Fruit fly (Drosophila melanogaster): ENCODE results near the gene nAChRbeta3.

Gene nAChRbeta3

DNA sequence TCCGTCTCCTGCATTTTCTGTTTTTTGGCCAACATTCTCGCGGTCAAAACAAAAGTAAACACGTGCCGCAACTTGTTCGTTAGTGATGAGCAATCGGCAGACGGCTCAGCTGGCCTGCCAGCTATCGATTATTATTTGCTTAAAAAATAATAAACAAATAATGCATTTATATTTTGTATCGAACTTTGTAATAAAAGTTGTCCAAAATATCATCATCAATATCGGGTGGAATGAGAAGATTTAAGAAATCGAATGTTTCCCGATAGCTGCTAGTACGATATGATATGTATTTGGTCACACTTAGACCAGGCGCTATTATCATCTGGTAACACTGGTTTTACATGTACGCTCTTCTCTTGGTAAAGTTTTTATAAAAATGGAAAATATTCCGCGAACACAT is 23.1 kb downstream of the nAChRbeta3 start, which contains the start of the genes Nle and Sf3b1 (continued):
- peak; percentile 80 for TF ChIP-seq CG1603 (tag; optimal IDR thresholded peaks at IDR 0.05)
- TF ChIP-seq hb (GFP tag; IDR thresholded peaks at IDR 0.05; ENCODE audit: partially characterized antibody), result peak; percentile 89
- peak; percentile 88 for TF ChIP-seq Opbp (GFP tag; IDR thresholded peaks at IDR 0.05; ENCODE audit: partially characterized antibody)
- TF ChIP-seq CG10321 (GFP tag; IDR thresholded peaks at IDR 0.05), result no peak
- no peak for TF ChIP-seq lov (optimal IDR thresholded peaks at IDR 0.05)
- no peak for TF ChIP-seq lov (GFP tag; IDR thresholded peaks at IDR 0.05)
- TF ChIP-seq gcm (GFP tag; optimal IDR thresholded peaks at IDR 0.05), result no peak
- TF ChIP-seq lmd (GFP tag; IDR thresholded peaks at IDR 0.05), result peak; percentile 6; the same call in 1 of the 2 replicates
- peak; percentile 72; the same call in 1 of the 3 replicates for TF ChIP-seq zen2 (GFP tag; IDR thresholded peaks at IDR 0.05; ENCODE audit: partially characterized antibody)
- TF ChIP-seq Rfx (GFP tag; IDR thresholded peaks at IDR 0.05), result peak; percentile 41
- TF ChIP-seq ac (GFP tag; optimal IDR thresholded peaks at IDR 0.05), result no peak
- TF ChIP-seq CG12299 (tag; optimal IDR thresholded peaks at IDR 0.05), result peak; percentile 26
- TF ChIP-seq CG18476 (GFP tag; optimal IDR thresholded peaks at IDR 0.05), result no peak
- no peak for TF ChIP-seq D19B (GFP tag; optimal IDR thresholded peaks at IDR 0.05)
- no peak for TF ChIP-seq Doc2 (GFP tag; IDR thresholded peaks at IDR 0.05)
- TF ChIP-seq chm (GFP tag; IDR thresholded peaks at IDR 0.05), result no peak
- TF ChIP-seq Mes4 (GFP tag; optimal IDR thresholded peaks at IDR 0.05), result peak; percentile 48
- no peak for TF ChIP-seq CG31441 (GFP tag; IDR thresholded peaks at IDR 0.05)
- peak; percentile 60 for TF ChIP-seq CoRest (tag; optimal IDR thresholded peaks at IDR 0.05)
- peak; percentile 80 for TF ChIP-seq sens (GFP tag)
- no peak for TF ChIP-seq CG43689 (GFP tag; IDR thresholded peaks at IDR 0.05)
- peak in 1 of 3 experiments; percentile 52 for TF ChIP-seq lola (GFP tag; optimal IDR thresholded peaks at IDR 0.05)
- no peak for TF ChIP-seq CG2199 (GFP tag; IDR thresholded peaks at IDR 0.05)
- peak; percentile 38 for TF ChIP-seq Dip3 (GFP tag; optimal IDR thresholded peaks at IDR 0.05)
- peak; percentile 10 for TF ChIP-seq Dad (GFP tag; optimal IDR thresholded peaks at IDR 0.05)
- peak; percentile 80 for TF ChIP-seq CHES-1-like (GFP tag; optimal IDR thresholded peaks at IDR 0.05)
- TF ChIP-seq CG6791 (GFP tag; IDR thresholded peaks at IDR 0.05; ENCODE audit: partially characterized antibody), result peak; percentile 85
- TF ChIP-seq CG15479 (GFP tag; optimal IDR thresholded peaks at IDR 0.05), result no peak
- no peak for TF ChIP-seq kay (GFP tag; optimal IDR thresholded peaks at IDR 0.05)
- TF ChIP-seq Dp (GFP tag; optimal IDR thresholded peaks at IDR 0.05), result peak; percentile 48
- no peak for TF ChIP-seq H15 (GFP tag; IDR thresholded peaks at IDR 0.05)
- TF ChIP-seq sens-2 (GFP tag; IDR thresholded peaks at IDR 0.05), result no peak
- no peak for TF ChIP-seq Meics (GFP tag; optimal IDR thresholded peaks at IDR 0.05)
- peak; percentile 87 for TF ChIP-seq CG14710 (tag; optimal IDR thresholded peaks at IDR 0.05)
- no peak for TF ChIP-seq H2.0 (GFP tag; IDR thresholded peaks at IDR 0.05)
- peak; percentile 76 for TF ChIP-seq slbo (GFP tag; IDR thresholded peaks at IDR 0.05)
- TF ChIP-seq fd96Cb (tag; optimal IDR thresholded peaks at IDR 0.05), result no peak
- 0 out of 2 replicates have a peak, but pooled peaks have one; percentile 19 for TF ChIP-seq Ptx1 (GFP tag; IDR thresholded peaks at IDR 0.05)
- peak; percentile 89 for TF ChIP-seq Med (GFP tag)
- TF ChIP-seq wor (GFP tag; IDR thresholded peaks at IDR 0.05), result no peak
- TF ChIP-seq cwo (GFP tag; optimal IDR thresholded peaks at IDR 0.05), result peak; percentile 97
- peak; percentile 81 for TF ChIP-seq Sin3A (optimal IDR thresholded peaks at IDR 0.05)
- TF ChIP-seq Usf (GFP tag; optimal IDR thresholded peaks at IDR 0.05), result no peak
- TF ChIP-seq luna (GFP tag; optimal IDR thresholded peaks at IDR 0.05), result no peak
- TF ChIP-seq sim (GFP tag; IDR thresholded peaks at IDR 0.05), result no peak
- peak; percentile 70 for TF ChIP-seq ato (GFP tag; IDR thresholded peaks at IDR 0.05; ENCODE audit: partially characterized antibody)
- no peak for TF ChIP-seq CG5953 (GFP tag; IDR thresholded peaks at IDR 0.05)
- TF ChIP-seq CG8290 (GFP tag; optimal IDR thresholded peaks at IDR 0.05), result no peak
- TF ChIP-seq CG8290 (tag; optimal IDR thresholded peaks at IDR 0.05), result no peak
- peak; percentile 93 for TF ChIP-seq CG14860 (GFP tag; IDR thresholded peaks at IDR 0.05; ENCODE audit: partially characterized antibody)
- TF ChIP-seq sob (GFP tag; IDR thresholded peaks at IDR 0.05), result 0 out of 2 replicates have a peak, but pooled peaks have one; percentile 20
- peak; percentile 45 for TF ChIP-seq CG10543 (GFP tag; optimal IDR thresholded peaks at IDR 0.05)

Measured in whole organism, embryonic.